Fruit fly (Drosophila melanogaster): ENCODE results near the gene IRSp53.

dm6 chr3L:11107432-11107831, 28.4 kb upstream of the IRSp53 start, which contains the start of gene CG32073:
- TF ChIP-seq GATAd (GFP tag; optimal IDR thresholded peaks at IDR 0.05) (no peak), OdsH (GFP tag; optimal IDR thresholded peaks at IDR 0.05) (no peak)

All from whole organism, wandering third instar larva.